Fruit fly (Drosophila melanogaster): ENCODE measurements around the gene Actn.

DNA sequence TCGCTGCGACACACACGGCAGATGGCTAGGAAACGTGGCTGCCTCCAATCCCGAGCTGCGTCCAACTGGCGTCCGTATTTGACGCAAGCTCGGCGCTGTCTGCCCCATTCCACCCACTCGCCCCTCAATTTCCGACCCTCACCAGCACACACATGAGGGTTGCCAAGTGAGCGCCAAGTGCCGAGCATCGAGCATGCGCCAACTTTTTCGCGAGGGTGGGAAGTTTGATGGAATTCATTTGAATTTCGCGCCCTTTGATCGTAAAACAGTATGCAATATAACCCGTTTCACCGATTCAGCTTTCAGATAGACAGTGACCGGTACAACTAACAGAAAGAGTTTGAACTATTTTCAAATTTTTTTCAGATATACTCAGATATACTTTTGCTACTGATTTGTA, 19.7 kb upstream of the Actn start, which contains the start of gene Sik2:
- TF ChIP-seq CG8478 (optimal IDR thresholded peaks at IDR 0.05) = no peak
- TF ChIP-seq CTCF (optimal IDR thresholded peaks at IDR 0.05) = no peak
